Worm (Caenorhabditis elegans): ENCODE data around the gene F13B9.2.

DNA sequence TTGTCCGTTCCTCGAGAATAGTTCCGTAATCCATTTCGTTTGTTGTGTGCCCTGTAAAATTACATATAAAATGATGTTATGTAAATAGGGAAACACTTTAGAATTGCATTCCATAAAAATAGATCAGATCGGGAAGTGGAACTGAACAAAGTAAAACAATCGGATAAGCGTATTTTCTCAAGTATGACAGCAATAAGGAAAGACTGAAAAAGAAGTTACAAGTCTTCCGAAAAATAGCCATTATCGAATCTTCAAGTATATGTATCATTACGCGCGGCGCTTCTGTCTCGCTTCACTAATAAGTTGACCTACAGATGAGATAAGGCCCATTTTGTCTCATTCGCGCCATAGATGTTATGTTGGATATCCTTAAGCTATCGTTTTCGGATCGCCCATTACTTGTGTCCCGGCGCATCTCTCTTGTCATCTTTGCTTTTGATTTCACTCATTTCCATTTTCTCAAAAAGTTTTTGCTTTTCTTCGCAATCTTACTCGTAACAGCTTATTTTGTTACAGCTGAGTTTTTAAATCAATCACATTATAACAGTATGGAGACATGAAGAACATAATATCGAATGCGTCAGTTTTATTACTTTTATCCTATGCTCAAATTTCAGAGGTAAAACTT lies at the start of gene F13B9.2, which contains the start of gene fis-2:
- TF ChIP-seq ama-1 (optimal IDR thresholded peaks at IDR 0.05) (no peak), nhr-12 (tag; optimal IDR thresholded peaks at IDR 0.05) (no peak), skn-1 (tag; optimal IDR thresholded peaks at IDR 0.05) (no peak), lin-11 (tag; optimal IDR thresholded peaks at IDR 0.05) (no peak), fos-1 (tag; optimal IDR thresholded peaks at IDR 0.05) (no peak), ztf-11 (tag; optimal IDR thresholded peaks at IDR 0.05) (no peak), snpc-4 (tag; optimal IDR thresholded peaks at IDR 0.05) (no peak), R02D3.7 (tag; optimal IDR thresholded peaks at IDR 0.05) (no peak), unc-62 (GFP tag; optimal IDR thresholded peaks at IDR 0.05) (no peak), ceh-82 (tag; optimal IDR thresholded peaks at IDR 0.05) (no peak), nhr-237 (tag; optimal IDR thresholded peaks at IDR 0.05) (no peak), ztf-1 (GFP tag; conservative IDR thresholded peaks at IDR 0.05) (no peak)
